Worm (Caenorhabditis elegans) whole organism, L2 larva: Measurements from ENCODE around the gene lite-1.

Source experiments
- C34F6.9 ChIP-seq: fragments of 150-350 bp; optimal IDR thresholded peaks from 2 replicates; lab custom pipeline; 2014; ENCODE audit warnings: missing biosample characterization, missing genetic modification characterization
- F13H6.1 ChIP-seq: sonication (generic microtip); optimal IDR thresholded peaks from 2 replicates; lab custom pipeline; 2016; ENCODE audit warnings: missing genetic modification characterization, missing compliant biosample characterization
- R02D3.7 ChIP-seq: fragments of 150-350 bp; optimal IDR thresholded peaks from 2 replicates; lab custom pipeline; 2014; ENCODE audit warnings: missing biosample characterization, missing genetic modification characterization
- Y55F3AM.14 ChIP-seq: fragments of 200-800 bp; sonication (Bioruptor generic); optimal IDR thresholded peaks from 2 replicates; lab custom pipeline; 2018; ENCODE audit warnings: mild to moderate bottlenecking, missing genetic modification characterization, missing compliant biosample characterization
- ZK546.5 ChIP-seq: sonication (generic microtip); optimal IDR thresholded peaks from 2 replicates; lab custom pipeline; 2017; ENCODE audit warnings: missing biosample characterization, missing genetic modification characterization
- alr-1 ChIP-seq: fragments of 150-350 bp; optimal IDR thresholded peaks from 2 replicates; lab custom pipeline; 2014; ENCODE audit warnings: missing biosample characterization, missing genetic modification characterization
- aly-2 ChIP-seq: fragments of 150-350 bp; optimal IDR thresholded peaks from 2 replicates; lab custom pipeline; 2014; ENCODE audit warnings: missing biosample characterization, missing genetic modification characterization
- ama-1 ChIP-seq: fragments of 150-350 bp; optimal IDR thresholded peaks from 2 replicates; lab custom pipeline; 2018; ENCODE audit warnings: inconsistent platforms
- blmp-1 ChIP-seq: sonication (generic microtip); optimal IDR thresholded peaks from 2 replicates; lab custom pipeline; 2017; ENCODE audit warnings: missing genetic modification characterization, mild to moderate bottlenecking, missing compliant biosample characterization, antibody characterized with exemption, moderate library complexity; ENCODE audit not compliant: insufficient read depth
- ceh-16 ChIP-seq: fragments of 150-350 bp; optimal IDR thresholded peaks from 2 replicates; lab custom pipeline; 2014; ENCODE audit warnings: missing biosample characterization, missing genetic modification characterization
- ceh-82 ChIP-seq: fragments of 150-350 bp; optimal IDR thresholded peaks from 2 replicates; lab custom pipeline; 2014; ENCODE audit warnings: missing biosample characterization, missing genetic modification characterization
- crh-2 ChIP-seq: sonication (generic microtip); optimal IDR thresholded peaks from 2 replicates; lab custom pipeline; 2017; ENCODE audit warnings: missing biosample characterization, missing genetic modification characterization
- dmd-4 ChIP-seq: sonication (generic microtip); optimal IDR thresholded peaks from 2 replicates; lab custom pipeline; 2017; ENCODE audit warnings: missing biosample characterization, missing genetic modification characterization
- egl-27 ChIP-seq: sonication (generic microtip); optimal IDR thresholded peaks from 3 replicates; lab custom pipeline; 2017; ENCODE audit warnings: missing biosample characterization, missing genetic modification reagents, missing genetic modification characterization
- elt-1 ChIP-seq: fragments of 150-350 bp; optimal IDR thresholded peaks from 2 replicates; lab custom pipeline; 2014; ENCODE audit warnings: missing biosample characterization, missing genetic modification characterization
- fos-1 ChIP-seq: fragments of 150-350 bp; optimal IDR thresholded peaks from 2 replicates; lab custom pipeline; 2014; ENCODE audit warnings: missing biosample characterization, missing genetic modification characterization
- gmeb-1 ChIP-seq: fragments of 150-350 bp; optimal IDR thresholded peaks from 2 replicates; lab custom pipeline; 2014; ENCODE audit warnings: missing biosample characterization, missing genetic modification characterization
- lin-13 ChIP-seq: fragments of 150-350 bp; optimal IDR thresholded peaks from 2 replicates; lab custom pipeline; 2014; ENCODE audit warnings: missing biosample characterization, missing genetic modification reagents, missing genetic modification characterization
- lsy-2 ChIP-seq, 2 experiments: fragments of 150-350 bp in 1 of 2; sonication (generic microtip) in 1 of 2; optimal IDR thresholded peaks; 2 replicates each; lab custom pipeline; 2014 to 2017; ENCODE audit warnings: missing biosample characterization in 2 of 2, missing genetic modification characterization in 2 of 2
- mbf-1 ChIP-seq: sonication (generic microtip); optimal IDR thresholded peaks from 2 replicates; lab custom pipeline; 2017; ENCODE audit warnings: missing biosample characterization, missing genetic modification characterization
- nhr-10 ChIP-seq: sonication (generic microtip); optimal IDR thresholded peaks from 2 replicates; lab custom pipeline; 2017; ENCODE audit warnings: missing biosample characterization, missing genetic modification characterization
- nhr-11 ChIP-seq: fragments of 150-350 bp; optimal IDR thresholded peaks from 2 replicates; lab custom pipeline; 2014; ENCODE audit warnings: missing biosample characterization, missing genetic modification characterization
- nhr-12 ChIP-seq: fragments of 150-350 bp; optimal IDR thresholded peaks from 2 replicates; lab custom pipeline; 2014; ENCODE audit warnings: missing biosample characterization, missing genetic modification characterization
- nhr-129 ChIP-seq: fragments of 150-350 bp; optimal IDR thresholded peaks from 2 replicates; lab custom pipeline; 2014; ENCODE audit warnings: missing biosample characterization, missing genetic modification characterization
- nhr-21 ChIP-seq: fragments of 150-350 bp; optimal IDR thresholded peaks from 2 replicates; lab custom pipeline; 2014; ENCODE audit warnings: missing biosample characterization, missing genetic modification characterization
- nhr-23 ChIP-seq: fragments of 150-350 bp; optimal IDR thresholded peaks from 2 replicates; lab custom pipeline; 2014; ENCODE audit warnings: missing biosample characterization, missing genetic modification reagents, missing genetic modification characterization
- nhr-237 ChIP-seq: fragments of 150-350 bp; optimal IDR thresholded peaks from 2 replicates; lab custom pipeline; 2014; ENCODE audit warnings: missing biosample characterization, missing genetic modification characterization
- nhr-25 ChIP-seq: fragments of 150-350 bp; sonication (generic microtip); optimal IDR thresholded peaks from 3 replicates; lab custom pipeline; 2014; ENCODE audit warnings: missing biosample characterization, missing genetic modification characterization
- nhr-6 ChIP-seq: fragments of 150-350 bp; optimal IDR thresholded peaks from 2 replicates; lab custom pipeline; 2014; ENCODE audit warnings: missing biosample characterization, missing genetic modification characterization
- nhr-77 ChIP-seq: fragments of 150-350 bp; optimal IDR thresholded peaks from 2 replicates; lab custom pipeline; 2014; ENCODE audit warnings: missing biosample characterization, missing genetic modification characterization
- sem-4 ChIP-seq: fragments of 150-350 bp; optimal IDR thresholded peaks from 2 replicates; lab custom pipeline; 2014; ENCODE audit warnings: missing biosample characterization, missing genetic modification reagents, missing genetic modification characterization
- skn-1 ChIP-seq: sonication (generic microtip); optimal IDR thresholded peaks from 2 replicates; lab custom pipeline; 2017; ENCODE audit warnings: missing biosample characterization, missing genetic modification characterization
- sma-3 ChIP-seq: sonication (generic microtip); optimal IDR thresholded peaks from 2 replicates; lab custom pipeline; 2016; ENCODE audit warnings: missing genetic modification reagents, missing genetic modification characterization, missing compliant biosample characterization
- sma-9 ChIP-seq, 2 experiments: fragments of 150-350 bp in 1 of 2; sonication (generic microtip) in 1 of 2; optimal IDR thresholded peaks; 2 replicates each; lab custom pipeline; 2014 to 2016; ENCODE audit warnings: missing genetic modification characterization in 2 of 2, mild to moderate bottlenecking in 1 of 2, missing biosample characterization in 1 of 2, missing compliant biosample characterization in 1 of 2, missing genetic modification reagents in 1 of 2, moderate library complexity in 1 of 2
- snpc-4 ChIP-seq: fragments of 150-350 bp; optimal IDR thresholded peaks from 2 replicates; lab custom pipeline; 2014; ENCODE audit warnings: missing biosample characterization, missing genetic modification characterization
- unc-39 ChIP-seq: fragments of 150-350 bp; optimal IDR thresholded peaks from 2 replicates; lab custom pipeline; 2014; ENCODE audit warnings: missing biosample characterization, missing genetic modification characterization
- unc-55 ChIP-seq: fragments of 150-350 bp; sonication (generic microtip); optimal IDR thresholded peaks from 3 replicates; lab custom pipeline; 2014; ENCODE audit warnings: missing biosample characterization, missing genetic modification reagents, missing genetic modification characterization
- unc-62 ChIP-seq: fragments of 150-350 bp; optimal IDR thresholded peaks from 2 replicates; lab custom pipeline; 2014; ENCODE audit warnings: missing biosample characterization, missing genetic modification reagents, missing genetic modification characterization
- zag-1 ChIP-seq: fragments of 150-350 bp; optimal IDR thresholded peaks from 2 replicates; lab custom pipeline; 2014; ENCODE audit warnings: missing biosample characterization, missing genetic modification characterization
- ztf-1 ChIP-seq: fragments of 200-800 bp; sonication (Bioruptor generic); conservative IDR thresholded peaks from 2 replicates; pipeline ENCODE4 v1.3.6; 2022; ENCODE audit warnings: missing genetic modification characterization, missing compliant biosample characterization

Gene lite-1

DNA sequence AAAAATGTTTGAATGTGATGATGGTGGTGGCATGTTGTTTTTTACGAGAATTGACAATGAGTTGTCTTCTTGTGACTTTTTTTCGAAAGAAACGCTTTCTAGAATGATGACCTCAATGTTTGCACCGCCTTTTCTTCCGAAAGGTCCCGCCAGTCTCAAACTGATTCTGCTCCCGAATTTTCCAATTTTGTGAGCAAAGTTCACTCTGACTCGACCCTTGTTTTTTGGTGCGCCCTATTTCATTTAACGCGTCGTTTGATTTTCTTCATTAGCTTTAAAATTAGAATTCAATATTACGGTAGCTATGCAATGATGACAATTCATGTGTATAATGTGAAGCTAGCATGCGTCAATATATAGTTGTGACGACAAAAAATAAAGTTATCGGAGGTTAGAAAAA lies at the start of gene lite-1:
Gene lite-1 (minus strand): TSS at position 101 of the 400 bp plus-strand sequence.
- TF ChIP-seq mbf-1 (tag; lab: Kevin White, UChicago) = no peak
- TF ChIP-seq R02D3.7 (tag; lab: Kevin White, UChicago) = no peak
- TF ChIP-seq nhr-12 (tag; lab: Kevin White, UChicago) = no peak
- TF ChIP-seq nhr-10 = no peak
- TF ChIP-seq sma-3 (GFP tag; lab: Kevin White, UChicago) = peak; percentile 27
- TF ChIP-seq crh-2 (tag; lab: Kevin White, UChicago) = no peak
- TF ChIP-seq sem-4 (tag; lab: Kevin White, UChicago) = no peak

DNA sequence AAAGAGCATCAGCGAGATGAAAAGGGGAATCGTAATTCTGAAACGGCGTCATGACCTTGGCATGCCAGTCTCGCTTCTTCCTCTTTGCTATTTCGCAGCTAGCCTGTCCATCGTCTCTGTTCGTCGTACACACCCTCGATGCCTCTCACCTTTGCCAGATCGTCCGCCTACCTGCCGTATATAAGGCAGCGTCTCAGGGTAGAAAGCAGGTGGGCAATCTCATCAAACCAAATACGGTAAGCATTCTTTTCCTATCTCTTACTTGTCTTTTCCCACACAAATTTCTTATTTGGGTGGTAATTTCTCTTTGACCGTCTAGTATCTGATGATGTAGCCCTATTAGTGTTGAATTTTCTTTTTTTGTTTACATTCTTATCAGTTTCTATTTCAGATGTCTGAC lies 49.1 kb upstream of the lite-1 start, which contains the start of gene col-166:
Gene col-166 (plus strand): TSS at position 392 of the 400 bp plus-strand sequence.
- TF ChIP-seq F13H6.1 (tag; lab: Kevin White, UChicago) (no peak), dmd-4 (tag; lab: Kevin White, UChicago) (no peak), ceh-16 (no peak), nhr-6 (tag; lab: Kevin White, UChicago) (no peak), lsy-2 (tag; optimal IDR thresholded peaks at IDR 0.05; lab: Kevin White, UChicago) (no peak), R02D3.7 (tag; lab: Kevin White, UChicago) (no peak), crh-2 (tag; lab: Kevin White, UChicago) (peak; percentile 16), nhr-237 (tag; lab: Kevin White, UChicago) (no peak), sma-3 (GFP tag; lab: Kevin White, UChicago) (peak; percentile 59), blmp-1 (tag; lab: Kevin White, UChicago) (peak; percentile 30), C34F6.9 (tag; lab: Kevin White, UChicago) (no peak), Y55F3AM.14 (no peak), nhr-21 (tag; lab: Kevin White, UChicago) (no peak), sem-4 (tag; lab: Kevin White, UChicago) (no peak), elt-1 (tag; lab: Kevin White, UChicago) (no peak), nhr-77 (no peak), sma-9 (GFP tag; optimal IDR thresholded peaks at IDR 0.05; lab: Kevin White, UChicago) (peak; percentile 38), sma-9 (tag; optimal IDR thresholded peaks at IDR 0.05; lab: Kevin White, UChicago) (no peak), mbf-1 (tag; lab: Kevin White, UChicago) (no peak), zag-1 (no peak), nhr-25 (tag; lab: Kevin White, UChicago) (peak; percentile 60), ZK546.5 (no peak), aly-2 (tag; lab: Kevin White, UChicago) (no peak), lin-13 (GFP tag; lab: Kevin White, UChicago) (peak; percentile 17), nhr-23 (no peak), skn-1 (tag; lab: Kevin White, UChicago) (no peak), ceh-82 (tag; lab: Kevin White, UChicago) (no peak), nhr-12 (tag; lab: Kevin White, UChicago) (no peak), ama-1 (peak; percentile 94), alr-1 (tag; lab: Kevin White, UChicago) (no peak), nhr-10 (no peak), ztf-1 (GFP tag; lab: Robert Waterston, UW) (no peak), unc-62 (GFP tag; lab: Kevin White, UChicago) (no peak), nhr-11 (no peak)

- TF ChIP-seq nhr-25 (tag; lab: Kevin White, UChicago) (peak; percentile 52), nhr-23 (no peak)
These were observed 47.7 kb upstream of the lite-1 start for ce11 chrX:6278296-6278695.

ce11 chrX:6277252-6277651 lies 46.7 kb upstream of the lite-1 start:
- no peak for TF ChIP-seq nhr-10
- no peak for TF ChIP-seq unc-39 (tag; lab: Kevin White, UChicago)
- peak; percentile 24 for TF ChIP-seq elt-1 (tag; lab: Kevin White, UChicago)
- peak; percentile 62 for TF ChIP-seq sma-9 (GFP tag; optimal IDR thresholded peaks at IDR 0.05; lab: Kevin White, UChicago)
- TF ChIP-seq sma-9 (tag; optimal IDR thresholded peaks at IDR 0.05; lab: Kevin White, UChicago) = no peak
- TF ChIP-seq nhr-25 (tag; lab: Kevin White, UChicago) = peak; percentile 70
- TF ChIP-seq crh-2 (tag; lab: Kevin White, UChicago) = peak; percentile 31
- TF ChIP-seq sma-3 (GFP tag; lab: Kevin White, UChicago) = peak; percentile 1
- TF ChIP-seq C34F6.9 (tag; lab: Kevin White, UChicago) = no peak
- no peak for TF ChIP-seq ama-1
- TF ChIP-seq snpc-4 (tag; lab: Kevin White, UChicago) = no peak
- no peak for TF ChIP-seq nhr-129 (tag; lab: Kevin White, UChicago)
- TF ChIP-seq unc-55 (GFP tag; lab: Kevin White, UChicago) = no peak
- no peak for TF ChIP-seq ZK546.5
- no peak for TF ChIP-seq gmeb-1 (tag; lab: Kevin White, UChicago)
- TF ChIP-seq nhr-11 = no peak
- no peak for TF ChIP-seq skn-1 (tag; lab: Kevin White, UChicago)
- peak; percentile 83 for TF ChIP-seq ceh-16
- no peak for TF ChIP-seq zag-1
- no peak for TF ChIP-seq alr-1 (tag; lab: Kevin White, UChicago)
- TF ChIP-seq fos-1 (tag; lab: Kevin White, UChicago) = no peak
- no peak for TF ChIP-seq lin-13 (GFP tag; lab: Kevin White, UChicago)
- no peak for TF ChIP-seq Y55F3AM.14
- TF ChIP-seq egl-27 (tag; lab: Kevin White, UChicago) = no peak
- TF ChIP-seq, all 48 proteins: peak for 6
